Fruit fly (Drosophila melanogaster) whole organism, prepupa: ENCODE results near the gene CG3625.

Experiments
- CG10631 ChIP-seq: fragments of 200-800 bp; sonication (Bioruptor generic); optimal IDR thresholded peaks from 2 replicates; lab custom pipeline; 2016; ENCODE audit warnings: missing biosample characterization, missing genetic modification characterization
- CG11294 ChIP-seq: fragments of 200-800 bp; sonication (Bioruptor generic); IDR thresholded peaks from 2 replicates; pipeline ENCODE4 v1.3.6; 2022; ENCODE audit warnings: missing biosample characterization, missing genetic modification characterization
- CG11762 ChIP-seq: fragments of 200-800 bp; sonication (Bioruptor generic); optimal IDR thresholded peaks from 3 replicates; lab custom pipeline; 2016; ENCODE audit warnings: missing biosample characterization, missing genetic modification characterization; ENCODE audit not compliant: insufficient read depth
- CG15336 ChIP-seq: fragments of 200-800 bp; sonication (Bioruptor generic); IDR thresholded peaks from 2 replicates; pipeline ENCODE4 v1.3.6; 2022; ENCODE audit warnings: missing biosample characterization, missing genetic modification characterization
- CG1621 ChIP-seq: fragments of 200-800 bp; sonication (Bioruptor generic); optimal IDR thresholded peaks from 3 replicates; lab custom pipeline; 2018; ENCODE audit warnings: missing biosample characterization, mild to moderate bottlenecking, missing genetic modification characterization
- CG16779 ChIP-seq: fragments of 200-800 bp; sonication (Bioruptor generic); optimal IDR thresholded peaks from 3 replicates; lab custom pipeline; 2017; ENCODE audit warnings: missing biosample characterization, mild to moderate bottlenecking, missing genetic modification characterization
- CG3032 ChIP-seq: fragments of 200-800 bp; optimal IDR thresholded peaks from 2 replicates; lab custom pipeline; 2019; ENCODE audit warnings: missing biosample characterization, mild to moderate bottlenecking, missing genetic modification characterization, moderate library complexity
- CG34406 ChIP-seq: fragments of 200-800 bp; sonication (Bioruptor generic); optimal IDR thresholded peaks from 3 replicates; lab custom pipeline; 2016; ENCODE audit warnings: missing biosample characterization, missing genetic modification characterization
- CG3919 ChIP-seq: fragments of 200-800 bp; sonication (Bioruptor generic); optimal IDR thresholded peaks from 3 replicates; lab custom pipeline; 2016; ENCODE audit warnings: missing biosample characterization, missing genetic modification characterization
- CG6276 ChIP-seq: fragments of 200-800 bp; sonication (Bioruptor generic); optimal IDR thresholded peaks from 2 replicates; lab custom pipeline; 2017; ENCODE audit warnings: missing biosample characterization, mild to moderate bottlenecking, missing genetic modification characterization
- CG6792 ChIP-seq: fragments of 200-800 bp; sonication (Bioruptor generic); optimal IDR thresholded peaks from 3 replicates; lab custom pipeline; 2016; ENCODE audit warnings: missing biosample characterization, missing genetic modification characterization
- CG8319 ChIP-seq: fragments of 200-800 bp; sonication (Bioruptor generic); optimal IDR thresholded peaks from 3 replicates; lab custom pipeline; 2016; ENCODE audit warnings: missing biosample characterization, missing genetic modification characterization
- CG9139 ChIP-seq: fragments of 200-800 bp; sonication (Bioruptor generic); optimal IDR thresholded peaks from 3 replicates; lab custom pipeline; 2017; ENCODE audit warnings: missing biosample characterization, mild to moderate bottlenecking, missing genetic modification characterization
- Eip75B ChIP-seq: fragments of 200-800 bp; sonication (Bioruptor generic); optimal IDR thresholded peaks from 3 replicates; lab custom pipeline; 2016; ENCODE audit warnings: missing biosample characterization, missing genetic modification characterization
- Ets96B ChIP-seq: fragments of 200-800 bp; optimal IDR thresholded peaks from 2 replicates; lab custom pipeline; 2019; ENCODE audit warnings: missing biosample characterization, mild to moderate bottlenecking, missing genetic modification characterization, moderate library complexity
- Gug ChIP-seq: fragments of 200-800 bp; sonication (Bioruptor generic); IDR thresholded peaks from 2 replicates; pipeline ENCODE4 v1.3.6; 2022; ENCODE audit warnings: missing biosample characterization, missing genetic modification characterization
- Hr39 ChIP-seq: fragments of 200-800 bp; sonication (Bioruptor generic); optimal IDR thresholded peaks from 2 replicates; lab custom pipeline; 2016; ENCODE audit warnings: missing biosample characterization, missing genetic modification characterization
- Hr4 ChIP-seq: fragments of 200-800 bp; sonication (Bioruptor generic); optimal IDR thresholded peaks from 3 replicates; lab custom pipeline; 2016; ENCODE audit warnings: missing biosample characterization, missing genetic modification characterization
- Lpt ChIP-seq: fragments of 200-800 bp; sonication (Bioruptor generic); optimal IDR thresholded peaks from 3 replicates; lab custom pipeline; 2016; ENCODE audit warnings: missing biosample characterization, missing genetic modification characterization
- Met ChIP-seq: fragments of 200-800 bp; sonication (Bioruptor generic); optimal IDR thresholded peaks from 3 replicates; lab custom pipeline; 2016; ENCODE audit warnings: missing biosample characterization, missing genetic modification characterization
- OdsH ChIP-seq: fragments of 200-800 bp; sonication (Bioruptor generic); optimal IDR thresholded peaks from 3 replicates; lab custom pipeline; 2016; ENCODE audit warnings: missing biosample characterization, missing genetic modification characterization
- Sox14 ChIP-seq: fragments of 200-800 bp; sonication (Bioruptor generic); optimal IDR thresholded peaks from 3 replicates; lab custom pipeline; 2016; ENCODE audit warnings: missing biosample characterization, missing genetic modification characterization
- Sox15 ChIP-seq: fragments of 200-800 bp; sonication (Bioruptor generic); optimal IDR thresholded peaks from 3 replicates; lab custom pipeline; 2016; ENCODE audit warnings: missing biosample characterization, missing genetic modification characterization
- cyc ChIP-seq: fragments of 200-800 bp; sonication (Bioruptor generic); optimal IDR thresholded peaks from 3 replicates; lab custom pipeline; 2016; ENCODE audit warnings: missing biosample characterization, missing genetic modification characterization
- dac ChIP-seq: fragments of 200-800 bp; sonication (Bioruptor generic); optimal IDR thresholded peaks from 2 replicates; lab custom pipeline; 2017; ENCODE audit warnings: missing biosample characterization, mild to moderate bottlenecking, missing genetic modification characterization
- dsx ChIP-seq: fragments of 200-800 bp; optimal IDR thresholded peaks from 3 replicates; lab custom pipeline; 2019; ENCODE audit warnings: missing biosample characterization, mild to moderate bottlenecking, missing genetic modification characterization, moderate library complexity; ENCODE audit not compliant: poor library complexity, severe bottlenecking
- eg ChIP-seq: fragments of 200-800 bp; sonication (Bioruptor generic); IDR thresholded peaks from 3 replicates; pipeline ENCODE4 v1.3.6; 2022; ENCODE audit warnings: missing biosample characterization, missing genetic modification characterization
- esn ChIP-seq: fragments of 200-800 bp; sonication (Bioruptor generic); optimal IDR thresholded peaks from 2 replicates; lab custom pipeline; 2016; ENCODE audit warnings: missing biosample characterization, mild to moderate bottlenecking, missing genetic modification characterization, moderate library complexity
- fd59A ChIP-seq: fragments of 200-800 bp; sonication (Bioruptor generic); optimal IDR thresholded peaks from 2 replicates; lab custom pipeline; 2017; ENCODE audit warnings: missing biosample characterization, mild to moderate bottlenecking, missing genetic modification characterization, missing genetic modification reagents
- fd85E ChIP-seq: fragments of 200-800 bp; sonication (Bioruptor generic); optimal IDR thresholded peaks from 3 replicates; lab custom pipeline; 2016; ENCODE audit warnings: missing biosample characterization, missing genetic modification characterization
- fkh ChIP-seq: fragments of 200-800 bp; sonication (Bioruptor generic); optimal IDR thresholded peaks from 3 replicates; lab custom pipeline; 2017; ENCODE audit warnings: missing biosample characterization, mild to moderate bottlenecking, missing genetic modification characterization, moderate library complexity
- lz ChIP-seq: fragments of 200-800 bp; sonication (Bioruptor generic); optimal IDR thresholded peaks from 3 replicates; lab custom pipeline; 2016; ENCODE audit warnings: missing biosample characterization, missing genetic modification characterization
- salr ChIP-seq, 2 experiments: fragments of 200-800 bp; sonication (Bioruptor generic); optimal IDR thresholded peaks; 3 replicates each; lab custom pipeline; 2016 to 2018; ENCODE audit warnings: missing biosample characterization in 2 of 2, missing genetic modification characterization in 2 of 2, mild to moderate bottlenecking in 1 of 2
- spab ChIP-seq: fragments of 200-800 bp; sonication (Bioruptor generic); optimal IDR thresholded peaks from 2 replicates; lab custom pipeline; 2017; ENCODE audit warnings: missing biosample characterization, mild to moderate bottlenecking, missing genetic modification characterization, missing genetic modification reagents
- topi ChIP-seq: fragments of 200-800 bp; sonication (Bioruptor generic); optimal IDR thresholded peaks from 3 replicates; lab custom pipeline; 2016; ENCODE audit warnings: missing biosample characterization, missing genetic modification characterization
- vri ChIP-seq: fragments of 200-800 bp; sonication (Bioruptor generic); optimal IDR thresholded peaks from 3 replicates; lab custom pipeline; 2016; ENCODE audit warnings: missing biosample characterization, mild to moderate bottlenecking, missing genetic modification characterization

Gene CG3625

DNA sequence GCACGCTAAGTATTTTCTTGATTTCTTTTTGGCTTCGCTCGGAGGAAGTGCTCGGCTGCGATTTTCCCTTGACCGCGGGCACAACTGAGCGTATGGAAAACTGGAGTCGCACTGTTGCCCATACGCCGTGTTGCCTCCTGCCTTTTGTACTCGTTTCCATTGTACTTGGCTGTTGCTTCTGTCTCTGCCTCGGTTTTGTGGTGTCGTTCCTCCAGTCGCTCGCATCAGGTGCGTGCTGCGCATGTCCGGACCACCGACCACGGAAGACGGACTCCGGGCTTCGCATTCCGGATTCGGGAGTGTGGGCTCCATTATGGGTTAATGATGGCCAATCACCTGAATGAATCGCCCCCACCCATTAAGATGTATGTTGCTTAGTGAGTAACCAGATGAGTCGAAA lies at the start of gene CG3625:
TSS of gene CG3625 (minus strand) at position 139 of the 400 bp plus-strand sequence.
- TF ChIP-seq Hr4 (GFP tag; lab: Kevin White, UChicago), result no peak
- no peak for TF ChIP-seq spab (GFP tag; lab: Kevin White, UChicago)
- no peak for TF ChIP-seq Sox14 (GFP tag; lab: Kevin White, UChicago)
- no peak for TF ChIP-seq cyc (GFP tag; lab: Kevin White, UChicago)
- no peak for TF ChIP-seq CG16779 (tag; lab: Kevin White, UChicago)
- no peak for TF ChIP-seq Ets96B (tag; lab: Kevin White, UChicago)
- TF ChIP-seq lz, result no peak
- no peak for TF ChIP-seq Eip75B (GFP tag; lab: Kevin White, UChicago)

DNA sequence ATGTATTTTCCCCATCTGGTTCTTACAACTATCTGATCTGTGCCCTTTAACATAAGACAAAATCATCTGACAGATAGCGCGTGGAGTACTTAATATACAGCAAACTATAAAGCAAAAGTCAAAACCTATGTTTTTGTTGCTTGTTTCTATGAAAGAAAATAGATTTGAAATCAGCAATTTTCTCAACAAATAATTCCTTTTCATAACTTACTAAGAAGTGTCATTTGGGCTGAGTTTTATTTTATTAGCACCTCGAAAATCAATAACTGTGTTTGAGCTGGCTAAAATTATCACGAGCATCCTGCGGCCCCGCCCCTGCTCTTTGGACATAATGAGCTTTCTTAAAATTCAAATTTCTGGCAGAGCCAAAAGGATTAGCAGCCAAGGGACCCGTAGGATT lies 40.6 kb upstream of the CG3625 start, which contains the start of gene CG31921:
TSS of gene CG31921 (minus strand) at position 101 of the 400 bp plus-strand sequence.
- no peak for TF ChIP-seq Met (GFP tag; lab: Kevin White, UChicago)
- no peak for TF ChIP-seq dsx
- TF ChIP-seq Gug, result no peak
- TF ChIP-seq, all 60 proteins: peak for 0

DNA sequence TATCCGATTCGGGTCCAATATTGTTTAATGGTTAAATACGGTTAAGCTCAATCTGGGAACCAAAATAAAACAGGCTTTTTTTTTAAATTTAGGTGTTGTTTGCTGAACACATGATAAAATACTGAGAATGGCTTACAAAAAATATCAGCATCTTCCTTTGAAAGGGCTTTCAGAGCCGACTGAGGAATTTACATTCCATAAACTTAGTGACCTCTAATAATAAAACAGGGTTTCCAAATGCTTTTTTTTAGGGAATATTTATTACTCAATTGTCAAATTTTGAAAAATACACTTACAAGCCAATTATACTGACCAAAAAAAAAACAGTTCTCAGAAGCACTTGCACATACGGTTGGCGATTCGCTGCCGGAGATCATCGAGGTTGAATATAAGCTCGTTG lies 38.1 kb upstream of the CG3625 start, which contains the start of gene CG43755:
TSS of gene CG43755 (minus strand) at position 101 of the 400 bp plus-strand sequence.
- no peak for TF ChIP-seq Ets96B (tag; lab: Kevin White, UChicago)
- TF ChIP-seq lz, result no peak
- no peak for TF ChIP-seq CG6792
- no peak for TF ChIP-seq CG10631 (GFP tag; lab: Kevin White, UChicago)
- no peak for TF ChIP-seq vri (GFP tag; lab: Kevin White, UChicago)
- no peak for TF ChIP-seq CG8319 (GFP tag; lab: Kevin White, UChicago)
- no peak for TF ChIP-seq Sox14 (GFP tag; lab: Kevin White, UChicago)
- no peak for TF ChIP-seq Eip75B (GFP tag; lab: Kevin White, UChicago)
- TF ChIP-seq Sox15 (GFP tag; lab: Kevin White, UChicago), result no peak
- no peak for TF ChIP-seq CG11294 (GFP tag; lab: Robert Waterston, UW)
- no peak for TF ChIP-seq CG6276 (GFP tag; lab: Kevin White, UChicago)
- TF ChIP-seq spab (GFP tag; lab: Kevin White, UChicago), result no peak
- no peak for TF ChIP-seq Hr39 (GFP tag; lab: Kevin White, UChicago)
- no peak for TF ChIP-seq cyc (GFP tag; lab: Kevin White, UChicago)
- TF ChIP-seq, all 60 proteins: peak for 0

DNA sequence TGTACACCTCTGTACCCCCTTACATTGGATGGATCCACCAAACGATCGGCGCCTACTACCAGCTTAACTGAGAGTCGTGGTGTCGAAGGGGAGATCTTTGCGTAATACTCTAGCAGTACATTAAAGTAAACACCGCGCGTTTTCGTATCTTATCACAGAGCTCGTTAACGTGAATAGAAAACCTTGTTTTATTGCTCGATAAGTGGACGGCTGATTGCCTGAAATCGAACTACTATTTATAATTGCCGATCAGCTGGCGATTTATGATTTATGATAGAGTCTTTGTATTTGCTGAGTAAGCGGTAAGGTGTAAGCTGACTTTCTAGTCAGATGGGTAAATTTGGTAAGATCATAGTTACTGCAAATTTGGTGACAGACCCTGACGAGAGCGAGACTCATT lies 31.3 kb upstream of the CG3625 start:
- TF ChIP-seq CG3032 (tag; lab: Kevin White, UChicago) (no peak), Sox15 (GFP tag; lab: Kevin White, UChicago) (no peak), CG15336 (GFP tag; lab: Robert Waterston, UW) (no peak)

DNA sequence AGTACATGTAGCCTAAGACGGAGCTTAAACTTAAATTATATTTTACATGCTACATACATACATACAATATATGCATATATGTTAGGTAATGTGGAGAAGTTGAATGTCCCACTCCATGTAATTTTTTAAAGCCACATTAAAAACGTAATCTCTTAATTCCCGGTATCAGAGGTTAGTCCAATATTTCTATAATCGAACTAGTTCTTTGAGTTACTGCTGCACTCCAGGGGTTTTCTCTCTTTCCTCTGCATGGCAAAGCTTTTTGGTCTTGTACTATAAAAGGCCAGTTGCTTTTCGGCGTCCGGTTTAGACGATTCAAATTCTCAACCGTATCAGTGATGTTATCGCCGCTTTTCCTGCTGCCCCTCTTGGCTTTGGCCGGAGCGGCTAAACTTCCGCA lies 30.2 kb upstream of the CG3625 start, which contains the start of gene CG33127:
TSS of gene CG33127 (plus strand) at position 309 of the 400 bp plus-strand sequence.
- TF ChIP-seq CG9139, result no peak
- TF ChIP-seq CG34406 (GFP tag; lab: Kevin White, UChicago), result no peak
- TF ChIP-seq fd85E (GFP tag; lab: Kevin White, UChicago), result no peak
- TF ChIP-seq Lpt (GFP tag; lab: Kevin White, UChicago), result no peak
- no peak for TF ChIP-seq eg
- no peak for TF ChIP-seq salr (GFP tag; optimal IDR thresholded peaks at IDR 0.05; lab: Kevin White, UChicago)
- TF ChIP-seq CG3919 (GFP tag; lab: Kevin White, UChicago), result no peak
- TF ChIP-seq dac (GFP tag; lab: Kevin White, UChicago), result no peak
- TF ChIP-seq Ets96B (tag; lab: Kevin White, UChicago), result no peak
- TF ChIP-seq CG16779 (tag; lab: Kevin White, UChicago), result no peak
- TF ChIP-seq topi (GFP tag; lab: Kevin White, UChicago), result no peak
- no peak for TF ChIP-seq CG11762 (GFP tag; lab: Kevin White, UChicago)
- no peak for TF ChIP-seq vri (GFP tag; lab: Kevin White, UChicago)
- TF ChIP-seq fd59A (GFP tag; lab: Kevin White, UChicago), result no peak
- TF ChIP-seq esn (GFP tag; lab: Kevin White, UChicago), result no peak
- TF ChIP-seq CG6792, result no peak
- no peak for TF ChIP-seq fkh (GFP tag; lab: Kevin White, UChicago)
- TF ChIP-seq cyc (GFP tag; lab: Kevin White, UChicago), result no peak
- no peak for TF ChIP-seq CG1621 (tag; lab: Kevin White, UChicago)
- TF ChIP-seq OdsH (GFP tag; lab: Kevin White, UChicago), result no peak
